Fruit fly (Drosophila melanogaster) whole organism, embryonic: ENCODE data around the gene CG4570.

Experiments used
- Aef1 ChIP-seq: fragments of 200-800 bp; sonication (Bioruptor generic); IDR thresholded peaks from 3 replicates; pipeline ENCODE4 v1.3.6; 2022; ENCODE audit warnings: missing biosample characterization, missing genetic modification characterization
- Bdp1 ChIP-seq: fragments of 200-800 bp; sonication (Bioruptor generic); optimal IDR thresholded peaks from 3 replicates; lab custom pipeline; 2016; ENCODE audit warnings: missing biosample characterization, missing genetic modification characterization
- CG12236 ChIP-seq: fragments of 200-800 bp; sonication (Bioruptor generic); optimal IDR thresholded peaks from 2 replicates; lab custom pipeline; 2016; ENCODE audit warnings: missing biosample characterization, missing genetic modification characterization
- CG1233 ChIP-seq: fragments of 200-800 bp; sonication (Bioruptor generic); optimal IDR thresholded peaks from 4 replicates; lab custom pipeline; 2018; ENCODE audit warnings: missing biosample characterization, mild to moderate bottlenecking, missing genetic modification characterization
- CG17385 ChIP-seq: fragments of 200-800 bp; sonication (Bioruptor generic); optimal IDR thresholded peaks from 3 replicates; lab custom pipeline; 2018; ENCODE audit warnings: missing biosample characterization, mild to moderate bottlenecking, missing genetic modification characterization
- CG17612 ChIP-seq: fragments of 200-800 bp; sonication (Bioruptor generic); IDR thresholded peaks from 2 replicates; pipeline ENCODE4 v1.3.6; 2022; ENCODE audit warnings: missing biosample characterization, missing genetic modification characterization
- CG30431 ChIP-seq: fragments of 200-800 bp; sonication (Bioruptor generic); optimal IDR thresholded peaks from 2 replicates; lab custom pipeline; 2017; ENCODE audit warnings: missing biosample characterization, missing genetic modification characterization
- CG32532 ChIP-seq: fragments of 200-800 bp; sonication (Bioruptor generic); IDR thresholded peaks from 2 replicates; pipeline ENCODE4 v1.3.6; 2022; ENCODE audit warnings: missing biosample characterization, missing genetic modification characterization
- CG3407 ChIP-seq: fragments of 200-800 bp; sonication (Bioruptor generic); optimal IDR thresholded peaks from 2 replicates; lab custom pipeline; 2018; ENCODE audit warnings: missing biosample characterization, mild to moderate bottlenecking, missing genetic modification characterization
- CG4360 ChIP-seq: fragments of 200-800 bp; sonication (Bioruptor generic); IDR thresholded peaks from 2 replicates; pipeline ENCODE4 v1.3.6; 2022; ENCODE audit warnings: missing biosample characterization, missing genetic modification characterization
- CG5953 ChIP-seq: fragments of 200-800 bp; sonication (Bioruptor generic); IDR thresholded peaks from 2 replicates; pipeline ENCODE4 v1.3.6; 2022; ENCODE audit warnings: missing biosample characterization, missing genetic modification characterization
- CG6689 ChIP-seq: fragments of 200-800 bp; sonication (Bioruptor generic); IDR thresholded peaks from 2 replicates; pipeline ENCODE4 v1.3.6; 2022; ENCODE audit warnings: missing biosample characterization, missing genetic modification characterization
- CG7372 ChIP-seq: fragments of 200-800 bp; sonication (Bioruptor generic); IDR thresholded peaks from 2 replicates; pipeline ENCODE4 v1.3.6; 2022; ENCODE audit warnings: missing biosample characterization, missing genetic modification characterization
- CG7745 ChIP-seq: fragments of 200-800 bp; sonication (Bioruptor generic); optimal IDR thresholded peaks from 2 replicates; lab custom pipeline; 2018; ENCODE audit warnings: missing biosample characterization, mild to moderate bottlenecking, missing genetic modification characterization, moderate library complexity
- CG7963 ChIP-seq: fragments of 200-800 bp; sonication (Bioruptor generic); IDR thresholded peaks from 3 replicates; pipeline ENCODE4 v1.3.6; 2022; ENCODE audit warnings: missing biosample characterization, missing genetic modification characterization; ENCODE audit not compliant: partially characterized antibody
- Dek ChIP-seq: fragments of 200-800 bp; sonication (Bioruptor generic); optimal IDR thresholded peaks from 3 replicates; lab custom pipeline; 2019; ENCODE audit warnings: missing biosample characterization, mild to moderate bottlenecking, missing genetic modification characterization, moderate library complexity
- Dip3 ChIP-seq: fragments of 200-800 bp; sonication (Bioruptor generic); optimal IDR thresholded peaks from 3 replicates; lab custom pipeline; 2016; ENCODE audit warnings: missing biosample characterization, missing genetic modification characterization
- Doc2 ChIP-seq: fragments of 200-800 bp; sonication (Bioruptor generic); IDR thresholded peaks from 2 replicates; pipeline ENCODE4 v1.3.6; 2022; ENCODE audit warnings: missing biosample characterization, missing genetic modification characterization
- Ets97D ChIP-seq: fragments of 200-800 bp; sonication (Bioruptor generic); optimal IDR thresholded peaks from 3 replicates; lab custom pipeline; 2016; ENCODE audit warnings: missing biosample characterization, missing genetic modification characterization
- Hsf ChIP-seq: fragments of 200-800 bp; sonication (Bioruptor generic); optimal IDR thresholded peaks from 3 replicates; lab custom pipeline; 2016; ENCODE audit warnings: missing biosample characterization, missing genetic modification characterization
- Lhr ChIP-seq: fragments of 200-800 bp; sonication (Bioruptor generic); optimal IDR thresholded peaks from 3 replicates; lab custom pipeline; 2017; ENCODE audit warnings: mild to moderate bottlenecking, missing biosample characterization, missing genetic modification reagents, missing genetic modification characterization
- Max ChIP-seq: fragments of 200-800 bp; sonication (Bioruptor generic); optimal IDR thresholded peaks from 2 replicates; lab custom pipeline; 2016; ENCODE audit warnings: missing biosample characterization, mild to moderate bottlenecking, missing genetic modification characterization
- Ptx1 ChIP-seq: fragments of 200-800 bp; sonication (Bioruptor generic); IDR thresholded peaks from 2 replicates; pipeline ENCODE4 v1.3.6; 2022; ENCODE audit warnings: missing biosample characterization, missing genetic modification characterization
- Rfx ChIP-seq: fragments of 200-800 bp; sonication (Bioruptor generic); IDR thresholded peaks from 2 replicates; pipeline ENCODE4 v1.3.6; 2022; ENCODE audit warnings: missing biosample characterization, missing genetic modification characterization
- Sry-β ChIP-seq: fragments of 200-800 bp; sonication (Bioruptor generic); optimal IDR thresholded peaks from 2 replicates; lab custom pipeline; 2018; ENCODE audit warnings: missing biosample characterization, mild to moderate bottlenecking, missing genetic modification characterization, moderate library complexity
- Usf ChIP-seq: fragments of 200-800 bp; sonication (Bioruptor generic); optimal IDR thresholded peaks from 2 replicates; lab custom pipeline; 2017; ENCODE audit warnings: missing genotype, missing biosample characterization, missing genetic modification characterization
- Vsx1 ChIP-seq: fragments of 200-800 bp; sonication (Bioruptor generic); optimal IDR thresholded peaks from 2 replicates; lab custom pipeline; 2017; ENCODE audit warnings: missing biosample characterization, mild to moderate bottlenecking, missing genetic modification characterization, missing genetic modification reagents
- Xbp1 ChIP-seq: fragments of 200-800 bp; sonication (Bioruptor generic); optimal IDR thresholded peaks from 3 replicates; lab custom pipeline; 2016; ENCODE audit warnings: missing biosample characterization, mild to moderate bottlenecking, missing genetic modification characterization
- aop ChIP-seq: fragments of 200-800 bp; sonication (Bioruptor generic); IDR thresholded peaks from 2 replicates; pipeline ENCODE4 v1.3.6; 2022; ENCODE audit warnings: missing biosample characterization, missing genetic modification characterization
- ase ChIP-seq: fragments of 200-800 bp; sonication (Bioruptor generic); IDR thresholded peaks from 3 replicates; pipeline ENCODE4 v1.3.6; 2022; ENCODE audit warnings: missing biosample characterization, missing genetic modification characterization
- az2 ChIP-seq: fragments of 200-800 bp; sonication (Bioruptor generic); optimal IDR thresholded peaks from 3 replicates; lab custom pipeline; 2016; ENCODE audit warnings: missing biosample characterization, missing genetic modification characterization
- crc ChIP-seq: fragments of 200-800 bp; sonication (Bioruptor generic); optimal IDR thresholded peaks from 2 replicates; lab custom pipeline; 2016; ENCODE audit warnings: missing biosample characterization, missing genetic modification characterization
- dimm ChIP-seq: fragments of 200-800 bp; sonication (Bioruptor generic); IDR thresholded peaks from 2 replicates; pipeline ENCODE4 v1.3.6; 2022; ENCODE audit warnings: missing biosample characterization, missing genetic modification characterization
- dysf ChIP-seq: fragments of 200-800 bp; sonication (Bioruptor generic); IDR thresholded peaks from 3 replicates; pipeline ENCODE4 v1.3.6; 2022; ENCODE audit warnings: missing biosample characterization, missing genetic modification characterization
- ewg ChIP-seq: fragments of 200-800 bp; sonication (Bioruptor generic); optimal IDR thresholded peaks from 3 replicates; lab custom pipeline; 2017; ENCODE audit warnings: mild to moderate bottlenecking, missing biosample characterization, missing genetic modification reagents, missing genetic modification characterization
- fu2 ChIP-seq: fragments of 200-800 bp; sonication (Bioruptor generic); optimal IDR thresholded peaks from 2 replicates; lab custom pipeline; 2016; ENCODE audit warnings: missing biosample characterization, missing genetic modification characterization
- lab ChIP-seq: fragments of 200-800 bp; sonication (Bioruptor generic); optimal IDR thresholded peaks from 3 replicates; lab custom pipeline; 2017; ENCODE audit warnings: missing biosample characterization, missing genetic modification characterization, mild to moderate bottlenecking, moderate library complexity, missing genetic modification reagents
- lmd ChIP-seq: fragments of 200-800 bp; sonication (Bioruptor generic); IDR thresholded peaks from 2 replicates; pipeline ENCODE4 v1.3.6; 2022; ENCODE audit warnings: missing biosample characterization, missing genetic modification characterization
- nerfin-2 ChIP-seq: fragments of 200-800 bp; sonication (Bioruptor generic); IDR thresholded peaks from 2 replicates; pipeline ENCODE4 v1.3.6; 2022; ENCODE audit warnings: missing biosample characterization, missing genetic modification characterization; ENCODE audit not compliant: partially characterized antibody
- oc ChIP-seq: fragments of 200-800 bp; sonication (Bioruptor generic); optimal IDR thresholded peaks from 2 replicates; lab custom pipeline; 2018; ENCODE audit warnings: missing biosample characterization, mild to moderate bottlenecking, missing genetic modification characterization, moderate library complexity
- org-1 ChIP-seq: fragments of 200-800 bp; sonication (Bioruptor generic); optimal IDR thresholded peaks from 2 replicates; lab custom pipeline; 2017; ENCODE audit warnings: missing biosample characterization, missing genetic modification characterization
- pan ChIP-seq, 4 experiments: fragments of >200 bp in 3 of 4; fragments of 200-800 bp in 1 of 4; sonication (Bioruptor generic) in 1 of 4; optimal IDR thresholded peaks in 3 of 4; IDR thresholded peaks in 1 of 4; 2 replicates each; pipeline versions ENCODE4 v1.3.6 to Lab custom; 2017 to 2022; ENCODE audit warnings: missing biosample characterization in 2 of 4, missing genetic modification characterization in 2 of 4, mixed read lengths in 1 of 4
- pb ChIP-seq: fragments of 200-800 bp; sonication (Bioruptor generic); optimal IDR thresholded peaks from 3 replicates; lab custom pipeline; 2016; ENCODE audit warnings: missing biosample characterization, missing genetic modification characterization
- peb ChIP-seq: fragments of 200-800 bp; sonication (Bioruptor generic); IDR thresholded peaks from 2 replicates; pipeline ENCODE4 v1.3.6; 2022; ENCODE audit warnings: missing biosample characterization, missing genetic modification characterization
- scrt ChIP-seq: fragments of 200-800 bp; sonication (Bioruptor generic); optimal IDR thresholded peaks from 2 replicates; lab custom pipeline; 2018; ENCODE audit warnings: missing biosample characterization, mild to moderate bottlenecking, missing genetic modification characterization, moderate library complexity
- ssp ChIP-seq: fragments of 200-800 bp; sonication (Bioruptor generic); IDR thresholded peaks from 2 replicates; pipeline ENCODE4 v1.3.6; 2022; ENCODE audit warnings: missing biosample characterization, missing genetic modification characterization
- tgo ChIP-seq: fragments of 200-800 bp; sonication (Bioruptor generic); IDR thresholded peaks from 3 replicates; pipeline ENCODE4 v1.3.6; 2022; ENCODE audit warnings: missing biosample characterization, missing genetic modification characterization
- twi ChIP-seq: fragments of 200-800 bp; optimal IDR thresholded peaks from 2 replicates; lab custom pipeline; 2019; ENCODE audit warnings: missing biosample characterization, mild to moderate bottlenecking, missing genetic modification characterization, moderate library complexity
- vfl ChIP-seq: fragments of 200-800 bp; sonication (Bioruptor generic); optimal IDR thresholded peaks from 2 replicates; lab custom pipeline; 2016; ENCODE audit warnings: missing biosample characterization, missing genetic modification characterization
- yki ChIP-seq: fragments of >200 bp; optimal IDR thresholded peaks from 3 replicates; lab custom pipeline; 2018
- z ChIP-seq: fragments of 200-800 bp; sonication (Bioruptor generic); IDR thresholded peaks from 3 replicates; pipeline ENCODE4 v1.3.6; 2022; ENCODE audit warnings: missing biosample characterization, missing genetic modification characterization

The CG4570 gene

DNA sequence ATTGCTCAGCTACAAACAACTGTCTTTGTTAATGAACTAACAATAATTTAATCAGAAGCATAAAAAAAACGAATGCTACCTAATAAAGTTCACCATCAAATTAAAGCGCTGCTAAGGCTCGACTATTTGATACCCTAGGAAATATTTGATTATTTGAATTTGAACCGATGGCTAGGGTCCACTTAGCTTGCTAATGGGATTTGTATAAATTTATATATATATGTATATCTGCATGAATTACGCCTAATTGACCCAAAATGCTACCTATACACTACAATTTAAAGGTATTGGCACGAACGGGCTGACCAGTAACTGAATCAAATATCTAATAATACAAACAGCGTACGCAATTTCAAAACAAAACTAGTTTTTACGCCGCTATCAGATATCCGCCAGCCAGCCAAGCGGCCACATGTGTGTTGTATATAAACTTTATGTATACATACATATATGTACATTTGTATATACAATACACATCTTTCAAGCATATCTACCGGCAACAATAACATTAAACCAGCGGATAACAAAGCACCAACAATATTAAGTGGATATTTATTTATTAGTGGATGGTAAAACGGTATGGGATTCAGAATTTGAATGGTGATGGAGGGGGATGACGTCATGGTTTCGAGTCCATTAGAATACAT, 27.5 kb downstream of the CG4570 start (continued):
- peak; percentile 93 for TF ChIP-seq Rfx (GFP tag; lab: Robert Waterston, UW)
- TF ChIP-seq crc (GFP tag; lab: Kevin White, UChicago), result no peak
- peak; percentile 16 for TF ChIP-seq Ets97D
- no peak for TF ChIP-seq CG7745 (tag; lab: Kevin White, UChicago)
- no peak for TF ChIP-seq CG4360 (GFP tag; lab: Robert Waterston, UW)
- peak; percentile 53 for TF ChIP-seq scrt (GFP tag; lab: Kevin White, UChicago)
- TF ChIP-seq CG5953 (GFP tag; lab: Robert Waterston, UW), result 0 out of 2 replicates have a peak, but pooled peaks have one; percentile 50
- TF ChIP-seq Vsx1 (GFP tag; lab: Kevin White, UChicago), result peak; percentile 71
- TF ChIP-seq CG30431 (GFP tag; lab: Kevin White, UChicago), result no peak
- peak; percentile 80 for TF ChIP-seq Aef1 (GFP tag; lab: Robert Waterston, UW)
- no peak for TF ChIP-seq ewg (GFP tag; lab: Kevin White, UChicago)
- peak; percentile 22 for TF ChIP-seq Max
- no peak for TF ChIP-seq oc (tag; lab: Kevin White, UChicago)
- TF ChIP-seq CG1233 (GFP tag; lab: Kevin White, UChicago), result peak; percentile 69
- peak; percentile 14 for TF ChIP-seq org-1 (GFP tag; lab: Kevin White, UChicago)
- peak; percentile 90 for TF ChIP-seq ase
- TF ChIP-seq Dek, result peak; percentile 84
- TF ChIP-seq CG17612 (GFP tag; lab: Robert Waterston, UW), result no peak
- TF ChIP-seq nerfin-2 (GFP tag; lab: Robert Waterston, UW), result no peak
- TF ChIP-seq Dip3 (GFP tag; lab: Kevin White, UChicago), result no peak
- TF ChIP-seq dimm, result no peak
- no peak for TF ChIP-seq CG7963 (GFP tag; lab: Robert Waterston, UW)
- no peak for TF ChIP-seq Bdp1 (GFP tag; lab: Kevin White, UChicago)
- TF ChIP-seq az2 (GFP tag; lab: Kevin White, UChicago), result peak; percentile 42
- peak; percentile 50 for TF ChIP-seq Xbp1 (GFP tag; lab: Kevin White, UChicago)
- peak; percentile 1 for TF ChIP-seq twi (tag; lab: Kevin White, UChicago)
- TF ChIP-seq CG12236 (GFP tag; lab: Kevin White, UChicago), result no peak
- TF ChIP-seq lmd, result peak; percentile 83
- TF ChIP-seq CG6689, result peak; percentile 80
- no peak for TF ChIP-seq pan (optimal IDR thresholded peaks at IDR 0.05; lab: Kevin White, UChicago)
- peak in 1 of 2 experiments; percentile 84 for TF ChIP-seq pan (GFP tag; optimal IDR thresholded peaks at IDR 0.05 in 1 of 2, IDR thresholded peaks at IDR 0.05 in 1 of 2)
- no peak for TF ChIP-seq z
- TF ChIP-seq aop, result no peak
- TF ChIP-seq peb (GFP tag; lab: Robert Waterston, UW), result peak; percentile 61
- no peak for TF ChIP-seq vfl
- peak; percentile 87 for TF ChIP-seq tgo (GFP tag; lab: Robert Waterston, UW)
- peak; percentile 44 for TF ChIP-seq ssp (GFP tag; lab: Robert Waterston, UW)
- no peak for TF ChIP-seq Lhr (GFP tag; lab: Kevin White, UChicago)
- peak; percentile 15 for TF ChIP-seq Hsf (GFP tag; lab: Kevin White, UChicago)
- peak; percentile 93 for TF ChIP-seq lab
- no peak for TF ChIP-seq Usf (GFP tag; lab: Kevin White, UChicago)
- TF ChIP-seq pb (GFP tag; lab: Kevin White, UChicago), result no peak
- peak; percentile 74 for TF ChIP-seq CG7372
- peak; percentile 90 for TF ChIP-seq dysf (GFP tag; lab: Robert Waterston, UW)
- no peak for TF ChIP-seq fu2 (GFP tag; lab: Kevin White, UChicago)
- peak; percentile 9 for TF ChIP-seq CG3407 (GFP tag; lab: Kevin White, UChicago)
- TF ChIP-seq Ptx1, result peak; percentile 89
- TF ChIP-seq yki (lab: Kevin White, UChicago), result no peak
- TF ChIP-seq CG32532 (GFP tag; lab: Robert Waterston, UW), result peak; percentile 94
- TF ChIP-seq Doc2, result peak; percentile 46
- TF ChIP-seq Sry-β (GFP tag; lab: Kevin White, UChicago), result no peak
- peak; percentile 65 for TF ChIP-seq CG17385
